Worm (Caenorhabditis elegans): ENCODE results near the gene fbxb-83.

ce11 chrIII:184335-184734, 39.3 kb upstream of the fbxb-83 start:
- TF ChIP-seq B0310.2 (tag; optimal IDR thresholded peaks at IDR 0.05) = no peak
- no peak for TF ChIP-seq ama-1 (optimal IDR thresholded peaks at IDR 0.05)
- TF ChIP-seq tbx-11 (GFP tag; IDR thresholded peaks at IDR 0.05) = no peak
